Worm (Caenorhabditis elegans): ENCODE results near the gene cpt-6.
A peak's percentile ranks its signal among the peaks of the same experiment; 100 is the strongest.

The cpt-6 gene

DNA sequence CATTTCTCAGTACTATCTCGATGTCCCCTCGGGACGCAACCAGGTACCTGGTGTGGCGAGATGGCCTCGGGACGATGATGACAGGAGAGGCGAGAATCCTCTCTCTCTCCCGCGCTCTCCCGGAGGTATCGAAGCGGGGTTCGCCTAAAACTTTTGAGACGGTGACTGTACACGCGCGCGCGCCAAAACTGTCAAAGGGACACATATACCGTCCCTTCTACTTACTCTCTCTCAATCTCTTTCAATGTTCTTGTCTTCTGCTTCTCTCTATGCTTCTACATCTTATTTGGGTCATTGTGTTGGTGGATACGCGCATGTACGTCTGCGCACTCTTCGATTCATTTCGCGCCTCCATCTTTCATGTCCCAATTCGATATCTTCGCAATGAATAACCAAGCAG lies 48.2 kb upstream of the cpt-6 start (continued):
- TF ChIP-seq isw-1 (GFP tag; IDR thresholded peaks at IDR 0.05) = no peak
- TF ChIP-seq ztf-11 (tag; optimal IDR thresholded peaks at IDR 0.05) = no peak
- no peak for TF ChIP-seq pag-3 (tag; optimal IDR thresholded peaks at IDR 0.05; ENCODE audit: borderline replicate concordance, insufficient read depth)
- TF ChIP-seq xbp-1 (tag; optimal IDR thresholded peaks at IDR 0.05) = no peak
- TF ChIP-seq alr-1 (tag; optimal IDR thresholded peaks at IDR 0.05; ENCODE audit: borderline replicate concordance) = no peak
- TF ChIP-seq lin-39 (tag; optimal IDR thresholded peaks at IDR 0.05) = no peak
- TF ChIP-seq ceh-8 (GFP tag; optimal IDR thresholded peaks at IDR 0.05) = no peak
- peak; percentile 63 for TF ChIP-seq blmp-1 (tag; optimal IDR thresholded peaks at IDR 0.05)
- TF ChIP-seq zip-4 (GFP tag; optimal IDR thresholded peaks at IDR 0.05) = no peak
- no peak for TF ChIP-seq ets-5 (GFP tag; IDR thresholded peaks at IDR 0.05)
- no peak for TF ChIP-seq C04F5.9 (tag; optimal IDR thresholded peaks at IDR 0.05)
- no peak for TF ChIP-seq ceh-82 (tag; optimal IDR thresholded peaks at IDR 0.05)
- no peak for TF ChIP-seq dsc-1 (tag; optimal IDR thresholded peaks at IDR 0.05)
- no peak for TF ChIP-seq unc-86 (tag; optimal IDR thresholded peaks at IDR 0.05)
- TF ChIP-seq ces-1 (GFP tag; optimal IDR thresholded peaks at IDR 0.05) = no peak
- peak; percentile 44 for TF ChIP-seq skn-1 (tag; optimal IDR thresholded peaks at IDR 0.05)
- TF ChIP-seq zag-1 (tag; optimal IDR thresholded peaks at IDR 0.05) = no peak
- TF ChIP-seq sptf-1 (tag; optimal IDR thresholded peaks at IDR 0.05) = no peak
- TF ChIP-seq nhr-11 (tag; optimal IDR thresholded peaks at IDR 0.05) = no peak
- TF ChIP-seq nhr-76 (tag; optimal IDR thresholded peaks at IDR 0.05) = no peak
- no peak for TF ChIP-seq lin-13 (GFP tag; optimal IDR thresholded peaks at IDR 0.05)
- TF ChIP-seq efl-1 (optimal IDR thresholded peaks at IDR 0.05) = no peak
- TF ChIP-seq efl-1 (GFP tag; optimal IDR thresholded peaks at IDR 0.05 in 1 of 2) = peak in 1 of 2 experiments; percentile 77
- TF ChIP-seq irx-1 (tag; optimal IDR thresholded peaks at IDR 0.05) = no peak
- TF ChIP-seq lir-3 (tag; optimal IDR thresholded peaks at IDR 0.05; ENCODE audit: poor library complexity) = no peak
- no peak for TF ChIP-seq nhr-77 (tag; optimal IDR thresholded peaks at IDR 0.05)
- TF ChIP-seq unc-130 (tag; optimal IDR thresholded peaks at IDR 0.05) = no peak
- no peak for TF ChIP-seq ama-1 (optimal IDR thresholded peaks at IDR 0.05)
- TF ChIP-seq ceh-63 (GFP tag; optimal IDR thresholded peaks at IDR 0.05) = no peak
- no peak for TF ChIP-seq aly-2 (tag; optimal IDR thresholded peaks at IDR 0.05)
- no peak for TF ChIP-seq nhr-237 (tag; optimal IDR thresholded peaks at IDR 0.05)
- no peak for TF ChIP-seq snpc-4 (tag; optimal IDR thresholded peaks at IDR 0.05)
- no peak for TF ChIP-seq rnt-1 (tag; optimal IDR thresholded peaks at IDR 0.05)
- TF ChIP-seq tbx-2 (tag; optimal IDR thresholded peaks at IDR 0.05) = no peak

DNA sequence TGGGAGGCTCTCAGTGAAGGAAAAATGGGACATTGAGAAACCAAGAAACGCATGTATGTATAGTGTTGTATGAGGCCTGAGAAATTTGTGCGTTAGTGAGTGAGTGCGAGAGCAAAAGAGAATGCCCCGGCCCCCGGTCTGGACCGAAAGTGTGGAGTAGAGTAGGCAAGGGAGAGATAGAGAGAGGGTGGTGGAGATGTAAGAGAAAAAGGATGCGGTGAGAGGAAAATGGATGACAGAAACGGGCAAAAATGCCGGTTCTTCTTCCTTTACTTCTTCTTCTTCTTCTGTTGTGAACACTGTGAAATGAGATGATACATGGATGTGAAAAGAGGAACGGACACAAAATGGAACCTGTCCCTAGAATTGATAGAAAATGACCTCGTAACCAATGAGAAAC lies 44.6 kb upstream of the cpt-6 start:
- TF ChIP-seq nhr-20 (tag; optimal IDR thresholded peaks at IDR 0.05) (no peak), ets-5 (GFP tag; IDR thresholded peaks at IDR 0.05) (no peak), sup-37 (GFP tag; optimal IDR thresholded peaks at IDR 0.05) (no peak), dsc-1 (tag; optimal IDR thresholded peaks at IDR 0.05) (peak; percentile 28), grh-1 (GFP tag; IDR thresholded peaks at IDR 0.05) (no peak), fkh-10 (GFP tag; optimal IDR thresholded peaks at IDR 0.05) (no peak), elt-2 (tag; optimal IDR thresholded peaks at IDR 0.05) (no peak), efl-1 (optimal IDR thresholded peaks at IDR 0.05) (no peak), efl-1 (GFP tag; optimal IDR thresholded peaks at IDR 0.05 in 1 of 2) (peak in 1 of 2 experiments; percentile 74), dpl-1 (GFP tag; optimal IDR thresholded peaks at IDR 0.05) (no peak), mef-2 (tag; optimal IDR thresholded peaks at IDR 0.05) (no peak), rnt-1 (tag; optimal IDR thresholded peaks at IDR 0.05) (peak; percentile 30), nhr-11 (tag; optimal IDR thresholded peaks at IDR 0.05) (no peak), lin-35 (GFP tag; optimal IDR thresholded peaks at IDR 0.05) (no peak), fos-1 (tag; optimal IDR thresholded peaks at IDR 0.05) (no peak), nhr-90 (tag; optimal IDR thresholded peaks at IDR 0.05; ENCODE audit: poor library complexity) (no peak), nhr-71 (tag; optimal IDR thresholded peaks at IDR 0.05) (peak; percentile 22), tlp-1 (tag; optimal IDR thresholded peaks at IDR 0.05) (no peak), snu-23 (GFP tag; optimal IDR thresholded peaks at IDR 0.05) (peak; percentile 11), lin-14 (GFP tag; optimal IDR thresholded peaks at IDR 0.05) (peak; percentile 71), Y116A8C.19 (tag; optimal IDR thresholded peaks at IDR 0.05; ENCODE audit: borderline replicate concordance) (no peak), zag-1 (tag; optimal IDR thresholded peaks at IDR 0.05) (no peak), lin-13 (GFP tag; optimal IDR thresholded peaks at IDR 0.05) (no peak), lin-15B (tag; optimal IDR thresholded peaks at IDR 0.05) (no peak), F16B12.6 (tag; optimal IDR thresholded peaks at IDR 0.05) (no peak), unc-130 (tag; optimal IDR thresholded peaks at IDR 0.05) (no peak), swsn-7 (tag; optimal IDR thresholded peaks at IDR 0.05) (no peak), lin-39 (tag; optimal IDR thresholded peaks at IDR 0.05) (no peak), blmp-1 (tag; optimal IDR thresholded peaks at IDR 0.05) (peak; percentile 4), ceh-82 (tag; optimal IDR thresholded peaks at IDR 0.05) (peak in 1 of 3 experiments; percentile 19), lsy-2 (tag; optimal IDR thresholded peaks at IDR 0.05) (peak in 1 of 2 experiments; percentile 48)

Measured in whole organism, L1 larva.